Worm (Caenorhabditis elegans) whole organism, L2 larva: ENCODE measurements around the gene erd-2.1.

Source experiments
- C34F6.9 ChIP-seq: fragments of 150-350 bp; optimal IDR thresholded peaks from 2 replicates; lab custom pipeline; 2014; ENCODE audit warnings: missing biosample characterization, missing genetic modification characterization
- F13H6.1 ChIP-seq: sonication (generic microtip); optimal IDR thresholded peaks from 2 replicates; lab custom pipeline; 2016; ENCODE audit warnings: missing genetic modification characterization, missing compliant biosample characterization
- R02D3.7 ChIP-seq: fragments of 150-350 bp; optimal IDR thresholded peaks from 2 replicates; lab custom pipeline; 2014; ENCODE audit warnings: missing biosample characterization, missing genetic modification characterization
- Y55F3AM.14 ChIP-seq: fragments of 200-800 bp; sonication (Bioruptor generic); optimal IDR thresholded peaks from 2 replicates; lab custom pipeline; 2018; ENCODE audit warnings: mild to moderate bottlenecking, missing genetic modification characterization, missing compliant biosample characterization
- alr-1 ChIP-seq: fragments of 150-350 bp; optimal IDR thresholded peaks from 2 replicates; lab custom pipeline; 2014; ENCODE audit warnings: missing biosample characterization, missing genetic modification characterization
- aly-2 ChIP-seq: fragments of 150-350 bp; optimal IDR thresholded peaks from 2 replicates; lab custom pipeline; 2014; ENCODE audit warnings: missing biosample characterization, missing genetic modification characterization
- ama-1 ChIP-seq: fragments of 150-350 bp; optimal IDR thresholded peaks from 2 replicates; lab custom pipeline; 2018; ENCODE audit warnings: inconsistent platforms
- blmp-1 ChIP-seq: sonication (generic microtip); optimal IDR thresholded peaks from 2 replicates; lab custom pipeline; 2017; ENCODE audit warnings: missing genetic modification characterization, mild to moderate bottlenecking, missing compliant biosample characterization, antibody characterized with exemption, moderate library complexity; ENCODE audit not compliant: insufficient read depth
- ceh-16 ChIP-seq: fragments of 150-350 bp; optimal IDR thresholded peaks from 2 replicates; lab custom pipeline; 2014; ENCODE audit warnings: missing biosample characterization, missing genetic modification characterization
- ceh-82 ChIP-seq: fragments of 150-350 bp; optimal IDR thresholded peaks from 2 replicates; lab custom pipeline; 2014; ENCODE audit warnings: missing biosample characterization, missing genetic modification characterization
- crh-2 ChIP-seq: sonication (generic microtip); optimal IDR thresholded peaks from 2 replicates; lab custom pipeline; 2017; ENCODE audit warnings: missing biosample characterization, missing genetic modification characterization
- dmd-4 ChIP-seq: sonication (generic microtip); optimal IDR thresholded peaks from 2 replicates; lab custom pipeline; 2017; ENCODE audit warnings: missing biosample characterization, missing genetic modification characterization
- egl-27 ChIP-seq: sonication (generic microtip); optimal IDR thresholded peaks from 3 replicates; lab custom pipeline; 2017; ENCODE audit warnings: missing biosample characterization, missing genetic modification reagents, missing genetic modification characterization
- elt-3 ChIP-seq: sonication (generic microtip); optimal IDR thresholded peaks from 2 replicates; lab custom pipeline; 2017; ENCODE audit warnings: missing biosample characterization, missing genetic modification characterization
- fos-1 ChIP-seq: fragments of 150-350 bp; optimal IDR thresholded peaks from 2 replicates; lab custom pipeline; 2014; ENCODE audit warnings: missing biosample characterization, missing genetic modification characterization
- gmeb-1 ChIP-seq: fragments of 150-350 bp; optimal IDR thresholded peaks from 2 replicates; lab custom pipeline; 2014; ENCODE audit warnings: missing biosample characterization, missing genetic modification characterization
- lin-13 ChIP-seq: fragments of 150-350 bp; optimal IDR thresholded peaks from 2 replicates; lab custom pipeline; 2014; ENCODE audit warnings: missing biosample characterization, missing genetic modification reagents, missing genetic modification characterization
- lsy-2 ChIP-seq, 2 experiments: fragments of 150-350 bp in 1 of 2; sonication (generic microtip) in 1 of 2; optimal IDR thresholded peaks; 2 replicates each; lab custom pipeline; 2014 to 2017; ENCODE audit warnings: missing biosample characterization in 2 of 2, missing genetic modification characterization in 2 of 2
- mab-5 ChIP-seq: fragments of 150-350 bp; optimal IDR thresholded peaks from 2 replicates; lab custom pipeline; 2014; ENCODE audit warnings: missing biosample characterization, missing genetic modification characterization
- mbf-1 ChIP-seq: sonication (generic microtip); optimal IDR thresholded peaks from 2 replicates; lab custom pipeline; 2017; ENCODE audit warnings: missing biosample characterization, missing genetic modification characterization
- mdl-1 ChIP-seq, 2 experiments: fragments of 150-350 bp in 1 of 2; sonication (generic microtip) in 1 of 2; optimal IDR thresholded peaks; 2 replicates each; lab custom pipeline; 2017; ENCODE audit warnings: missing biosample characterization in 2 of 2, missing genetic modification characterization in 2 of 2
- nhr-10 ChIP-seq: sonication (generic microtip); optimal IDR thresholded peaks from 2 replicates; lab custom pipeline; 2017; ENCODE audit warnings: missing biosample characterization, missing genetic modification characterization
- nhr-11 ChIP-seq: fragments of 150-350 bp; optimal IDR thresholded peaks from 2 replicates; lab custom pipeline; 2014; ENCODE audit warnings: missing biosample characterization, missing genetic modification characterization
- nhr-12 ChIP-seq: fragments of 150-350 bp; optimal IDR thresholded peaks from 2 replicates; lab custom pipeline; 2014; ENCODE audit warnings: missing biosample characterization, missing genetic modification characterization
- nhr-129 ChIP-seq: fragments of 150-350 bp; optimal IDR thresholded peaks from 2 replicates; lab custom pipeline; 2014; ENCODE audit warnings: missing biosample characterization, missing genetic modification characterization
- nhr-21 ChIP-seq: fragments of 150-350 bp; optimal IDR thresholded peaks from 2 replicates; lab custom pipeline; 2014; ENCODE audit warnings: missing biosample characterization, missing genetic modification characterization
- nhr-23 ChIP-seq: fragments of 150-350 bp; optimal IDR thresholded peaks from 2 replicates; lab custom pipeline; 2014; ENCODE audit warnings: missing biosample characterization, missing genetic modification reagents, missing genetic modification characterization
- nhr-25 ChIP-seq: fragments of 150-350 bp; sonication (generic microtip); optimal IDR thresholded peaks from 3 replicates; lab custom pipeline; 2014; ENCODE audit warnings: missing biosample characterization, missing genetic modification characterization
- nhr-6 ChIP-seq: fragments of 150-350 bp; optimal IDR thresholded peaks from 2 replicates; lab custom pipeline; 2014; ENCODE audit warnings: missing biosample characterization, missing genetic modification characterization
- sem-4 ChIP-seq: fragments of 150-350 bp; optimal IDR thresholded peaks from 2 replicates; lab custom pipeline; 2014; ENCODE audit warnings: missing biosample characterization, missing genetic modification reagents, missing genetic modification characterization
- sma-3 ChIP-seq: sonication (generic microtip); optimal IDR thresholded peaks from 2 replicates; lab custom pipeline; 2016; ENCODE audit warnings: missing genetic modification reagents, missing genetic modification characterization, missing compliant biosample characterization
- sma-9 ChIP-seq, 2 experiments: fragments of 150-350 bp in 1 of 2; sonication (generic microtip) in 1 of 2; optimal IDR thresholded peaks; 2 replicates each; lab custom pipeline; 2014 to 2016; ENCODE audit warnings: missing genetic modification characterization in 2 of 2, mild to moderate bottlenecking in 1 of 2, missing biosample characterization in 1 of 2, missing compliant biosample characterization in 1 of 2, missing genetic modification reagents in 1 of 2, moderate library complexity in 1 of 2
- unc-39 ChIP-seq: fragments of 150-350 bp; optimal IDR thresholded peaks from 2 replicates; lab custom pipeline; 2014; ENCODE audit warnings: missing biosample characterization, missing genetic modification characterization
- unc-55 ChIP-seq: fragments of 150-350 bp; sonication (generic microtip); optimal IDR thresholded peaks from 3 replicates; lab custom pipeline; 2014; ENCODE audit warnings: missing biosample characterization, missing genetic modification reagents, missing genetic modification characterization
- unc-62 ChIP-seq: fragments of 150-350 bp; optimal IDR thresholded peaks from 2 replicates; lab custom pipeline; 2014; ENCODE audit warnings: missing biosample characterization, missing genetic modification reagents, missing genetic modification characterization
- zag-1 ChIP-seq: fragments of 150-350 bp; optimal IDR thresholded peaks from 2 replicates; lab custom pipeline; 2014; ENCODE audit warnings: missing biosample characterization, missing genetic modification characterization
- ztf-1 ChIP-seq: fragments of 200-800 bp; sonication (Bioruptor generic); conservative IDR thresholded peaks from 2 replicates; pipeline ENCODE4 v1.3.6; 2022; ENCODE audit warnings: missing genetic modification characterization, missing compliant biosample characterization
- ztf-4 ChIP-seq: fragments of 150-350 bp; optimal IDR thresholded peaks from 2 replicates; lab custom pipeline; 2014; ENCODE audit warnings: missing biosample characterization, missing genetic modification characterization

Gene erd-2.1

DNA sequence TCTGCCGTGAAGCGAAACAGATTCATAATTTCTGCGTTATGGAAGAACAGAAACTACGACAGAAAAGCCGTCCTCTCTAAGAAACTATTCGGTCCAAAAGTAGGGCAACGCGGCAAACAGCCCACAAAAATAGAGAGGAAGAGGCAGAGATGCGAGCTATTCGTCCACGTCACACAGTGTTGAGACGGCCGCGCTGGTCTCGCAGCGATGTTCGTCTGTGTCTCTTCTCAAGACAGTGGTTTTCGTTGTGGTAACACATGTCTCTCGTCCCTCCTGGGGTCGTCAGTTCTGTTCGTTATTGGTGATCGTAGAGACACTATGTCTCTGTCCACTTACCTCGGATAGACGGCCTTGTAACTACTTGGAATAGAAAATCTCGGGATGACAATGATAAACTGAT lies at the start of gene erd-2.1:
TSS of gene erd-2.1 (minus strand) at position 114 of the 400 bp plus-strand sequence.
- TF ChIP-seq sma-9 (GFP tag; optimal IDR thresholded peaks at IDR 0.05; lab: Kevin White, UChicago) = peak; percentile 71
- no peak for TF ChIP-seq sma-9 (tag; optimal IDR thresholded peaks at IDR 0.05; lab: Kevin White, UChicago)
- TF ChIP-seq dmd-4 = no peak
- peak; percentile 55 for TF ChIP-seq sma-3 (GFP tag; lab: Kevin White, UChicago)
- TF ChIP-seq unc-62 (GFP tag; lab: Kevin White, UChicago) = no peak
- TF ChIP-seq mdl-1 (tag; optimal IDR thresholded peaks at IDR 0.05; lab: Kevin White, UChicago) = peak; percentile 9 to 40
- peak; percentile 87 for TF ChIP-seq nhr-129
- no peak for TF ChIP-seq aly-2
- TF ChIP-seq zag-1 (tag; lab: Kevin White, UChicago) = peak; percentile 59
- peak; percentile 62 for TF ChIP-seq C34F6.9 (tag; lab: Kevin White, UChicago)
- TF ChIP-seq sem-4 (tag; lab: Kevin White, UChicago) = peak; percentile 67
- peak; percentile 98 for TF ChIP-seq crh-2 (tag; lab: Kevin White, UChicago)
- no peak for TF ChIP-seq egl-27 (tag; lab: Kevin White, UChicago)
- no peak for TF ChIP-seq nhr-11 (tag; lab: Kevin White, UChicago)
- peak; percentile 73 for TF ChIP-seq fos-1
- peak; percentile 7 for TF ChIP-seq ceh-16 (tag; lab: Kevin White, UChicago)
- no peak for TF ChIP-seq mab-5 (tag; lab: Kevin White, UChicago)
- peak; percentile 72 for TF ChIP-seq nhr-21 (tag; lab: Kevin White, UChicago)
- TF ChIP-seq unc-55 (GFP tag; lab: Kevin White, UChicago) = peak; percentile 67
- peak; percentile 51 for TF ChIP-seq F13H6.1 (tag; lab: Kevin White, UChicago)
- peak in 1 of 2 experiments; percentile 72 for TF ChIP-seq lsy-2 (tag; optimal IDR thresholded peaks at IDR 0.05; lab: Kevin White, UChicago)
- no peak for TF ChIP-seq nhr-10 (tag; lab: Kevin White, UChicago)
- TF ChIP-seq Y55F3AM.14 (GFP tag; lab: Kevin White, UChicago) = no peak
- peak; percentile 37 for TF ChIP-seq lin-13 (GFP tag; lab: Kevin White, UChicago)
- TF ChIP-seq R02D3.7 (tag; lab: Kevin White, UChicago) = no peak
- no peak for TF ChIP-seq alr-1 (tag; lab: Kevin White, UChicago)

ce11 chrX:10206008-10206407 lies 47.4 kb upstream of the erd-2.1 start:
- TF ChIP-seq F13H6.1 (tag; lab: Kevin White, UChicago) (no peak), nhr-25 (tag; lab: Kevin White, UChicago) (no peak), gmeb-1 (tag; lab: Kevin White, UChicago) (no peak), nhr-23 (tag; lab: Kevin White, UChicago) (no peak), lsy-2 (tag; optimal IDR thresholded peaks at IDR 0.05; lab: Kevin White, UChicago) (no peak), ceh-16 (tag; lab: Kevin White, UChicago) (no peak), zag-1 (tag; lab: Kevin White, UChicago) (no peak), nhr-12 (tag; lab: Kevin White, UChicago) (no peak), egl-27 (tag; lab: Kevin White, UChicago) (no peak), nhr-10 (tag; lab: Kevin White, UChicago) (no peak), fos-1 (no peak), R02D3.7 (tag; lab: Kevin White, UChicago) (no peak), unc-39 (tag; lab: Kevin White, UChicago) (no peak), sem-4 (tag; lab: Kevin White, UChicago) (no peak), unc-55 (GFP tag; lab: Kevin White, UChicago) (no peak), mbf-1 (tag; lab: Kevin White, UChicago) (no peak), nhr-21 (tag; lab: Kevin White, UChicago) (no peak), nhr-11 (tag; lab: Kevin White, UChicago) (no peak), blmp-1 (no peak), unc-62 (GFP tag; lab: Kevin White, UChicago) (no peak)

- TF ChIP-seq nhr-11 (tag; lab: Kevin White, UChicago) (no peak), zag-1 (tag; lab: Kevin White, UChicago) (no peak), blmp-1 (no peak), elt-3 (tag; lab: Kevin White, UChicago) (no peak), F13H6.1 (tag; lab: Kevin White, UChicago) (no peak), ama-1 (lab: Kevin White, UChicago) (no peak), fos-1 (no peak), mbf-1 (tag; lab: Kevin White, UChicago) (no peak), nhr-10 (tag; lab: Kevin White, UChicago) (no peak), ztf-1 (GFP tag; lab: Robert Waterston, UW) (no peak), lin-13 (GFP tag; lab: Kevin White, UChicago) (no peak), ztf-4 (no peak), alr-1 (tag; lab: Kevin White, UChicago) (no peak), R02D3.7 (tag; lab: Kevin White, UChicago) (no peak), ceh-82 (no peak), gmeb-1 (tag; lab: Kevin White, UChicago) (no peak), nhr-6 (tag; lab: Kevin White, UChicago) (no peak), crh-2 (tag; lab: Kevin White, UChicago) (no peak)
These were observed 46.7 kb upstream of the erd-2.1 start, which contains the start of gene sex-1 for ce11 chrX:10205321-10205720. Gene sex-1 (minus strand): TSS chrX:10205421.
